Fruit fly (Drosophila melanogaster): ENCODE results near the gene CG6125.

Gene CG6125

dm6 chr3R:15437458-15438414 is 30.9 kb upstream of the CG6125 start (continued):
- TF ChIP-seq zen (tag; optimal IDR thresholded peaks at IDR 0.05) (peak; percentile 39), tx (GFP tag; optimal IDR thresholded peaks at IDR 0.05) (no peak), BEAF-32 (GFP tag; optimal IDR thresholded peaks at IDR 0.05) (no peak), btn (GFP tag; optimal IDR thresholded peaks at IDR 0.05) (no peak), esg (GFP tag; conservative IDR thresholded peaks at IDR 0.05) (no peak), pita (GFP tag; optimal IDR thresholded peaks at IDR 0.05) (peak; percentile 63), Med (GFP tag) (peak; percentile 68), Hsf (GFP tag; optimal IDR thresholded peaks at IDR 0.05) (peak; percentile 24), Dp (GFP tag; optimal IDR thresholded peaks at IDR 0.05) (peak; percentile 23), gsb-n (tag; optimal IDR thresholded peaks at IDR 0.05) (peak; percentile 10), kni (GFP tag; optimal IDR thresholded peaks at IDR 0.05) (peak; percentile 84), emc (GFP tag; optimal IDR thresholded peaks at IDR 0.05) (no peak), CG6254 (GFP tag; optimal IDR thresholded peaks at IDR 0.05) (no peak), Bteb2 (GFP tag; optimal IDR thresholded peaks at IDR 0.05) (peak; percentile 3), dpn (GFP tag; optimal IDR thresholded peaks at IDR 0.05) (peak in 1 of 2 experiments; percentile 23), CG15479 (GFP tag; optimal IDR thresholded peaks at IDR 0.05) (no peak), wek (GFP tag; optimal IDR thresholded peaks at IDR 0.05) (no peak), Elba2 (GFP tag; optimal IDR thresholded peaks at IDR 0.05) (no peak), CG11093 (GFP tag; IDR thresholded peaks at IDR 0.05) (no peak), Xrp1 (GFP tag; IDR thresholded peaks at IDR 0.05) (no peak), Scr (GFP tag; IDR thresholded peaks at IDR 0.05; ENCODE audit: partially characterized antibody) (peak; percentile 11; the same call in 1 of the 2 replicates), aop (GFP tag; IDR thresholded peaks at IDR 0.05) (no peak), Nf-YB (GFP tag; optimal IDR thresholded peaks at IDR 0.05) (no peak), CG13424 (tag; optimal IDR thresholded peaks at IDR 0.05) (no peak), CG16863 (GFP tag; optimal IDR thresholded peaks at IDR 0.05) (no peak), E2f1 (GFP tag; IDR thresholded peaks at IDR 0.05) (no peak), CG5953 (GFP tag; IDR thresholded peaks at IDR 0.05) (no peak), CG14860 (GFP tag; IDR thresholded peaks at IDR 0.05; ENCODE audit: partially characterized antibody) (no peak), CG33213 (GFP tag; optimal IDR thresholded peaks at IDR 0.05) (peak; percentile 50), otp (GFP tag; IDR thresholded peaks at IDR 0.05) (no peak), amos (GFP tag; IDR thresholded peaks at IDR 0.05; ENCODE audit: partially characterized antibody) (peak; percentile 15; the same call in 1 of the 2 replicates), lov (optimal IDR thresholded peaks at IDR 0.05) (no peak), lov (GFP tag; IDR thresholded peaks at IDR 0.05) (no peak), CG2889 (GFP tag; IDR thresholded peaks at IDR 0.05) (no peak), inv (GFP tag; IDR thresholded peaks at IDR 0.05; ENCODE audit: partially characterized antibody) (peak; percentile 8; the same call in 1 of the 2 replicates), Bgb (GFP tag; IDR thresholded peaks at IDR 0.05; ENCODE audit: partially characterized antibody) (0 out of 2 replicates have a peak, but pooled peaks have one; percentile 13), vvl (GFP tag; IDR thresholded peaks at IDR 0.05) (0 out of 2 replicates have a peak, but pooled peaks have one; percentile 21), CG10209 (GFP tag; optimal IDR thresholded peaks at IDR 0.05) (no peak), ham (GFP tag; IDR thresholded peaks at IDR 0.05) (no peak), CG30431 (GFP tag; optimal IDR thresholded peaks at IDR 0.05) (no peak), knrl (GFP tag; IDR thresholded peaks at IDR 0.05; ENCODE audit: partially characterized antibody) (no peak), Nf-YA (GFP tag; IDR thresholded peaks at IDR 0.05) (no peak), CG12769 (tag; optimal IDR thresholded peaks at IDR 0.05) (peak; percentile 80), sens (GFP tag) (peak; percentile 30), p53 (GFP tag; optimal IDR thresholded peaks at IDR 0.05) (no peak)

All from whole organism, embryonic.